Worm (Caenorhabditis elegans): Measurements from ENCODE around the gene spe-45.

DNA sequence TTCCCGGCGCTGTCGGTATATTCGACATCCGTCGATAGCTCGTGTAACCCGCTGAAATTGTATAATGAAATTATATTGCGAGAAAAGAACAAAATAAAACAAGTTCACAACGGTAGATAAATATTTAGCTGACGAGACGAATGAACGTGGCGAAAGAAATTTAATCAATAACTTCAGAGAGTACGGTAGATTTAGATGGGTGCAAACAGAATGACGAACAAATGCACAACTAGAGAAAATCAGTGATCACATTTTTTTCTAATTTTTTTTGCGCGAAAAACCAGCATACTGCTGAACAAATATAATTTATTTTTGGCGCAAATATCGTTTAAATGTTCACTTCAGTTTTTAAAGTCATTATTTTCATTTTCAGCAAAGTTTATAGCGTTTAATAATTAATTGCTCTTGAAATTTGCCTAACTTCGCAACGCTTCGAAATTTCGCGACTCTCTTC lies 29.1 kb downstream of the spe-45 start, which contains the start of gene sec-24.2:
- no peak for TF ChIP-seq rnt-1 (tag; optimal IDR thresholded peaks at IDR 0.05)
- TF ChIP-seq ceh-14 (tag; optimal IDR thresholded peaks at IDR 0.05), result no peak
- TF ChIP-seq nhr-232 (tag; optimal IDR thresholded peaks at IDR 0.05), result no peak
- TF ChIP-seq ceh-31 (tag; optimal IDR thresholded peaks at IDR 0.05), result no peak
- no peak for TF ChIP-seq ama-1 (optimal IDR thresholded peaks at IDR 0.05)
- no peak for TF ChIP-seq ets-4 (tag; optimal IDR thresholded peaks at IDR 0.05)

Data from whole organism, late embryonic.